Worm (Caenorhabditis elegans): Measurements from ENCODE around the gene inx-11.

inx-11 gene

DNA sequence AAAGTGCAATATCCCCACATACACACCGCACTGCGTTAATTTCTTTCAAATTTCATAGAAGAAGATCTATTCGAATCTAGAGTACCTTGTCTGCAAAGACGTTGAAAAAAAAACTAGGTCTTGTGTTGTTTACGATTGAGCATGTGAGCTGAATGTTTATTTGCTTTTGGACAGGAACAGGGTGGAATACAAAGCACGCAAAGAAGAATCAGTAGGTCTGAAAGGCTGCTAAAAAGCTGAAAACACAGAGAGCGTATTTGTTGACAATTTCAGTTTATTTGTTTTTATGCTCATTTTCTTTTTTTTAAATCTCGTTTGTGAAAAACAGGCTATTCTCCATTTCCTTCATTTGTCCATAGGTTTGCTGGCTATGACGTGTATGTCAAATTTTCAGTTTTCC lies 47.9 kb downstream of the inx-11 start:
- TF ChIP-seq alr-1 (tag; optimal IDR thresholded peaks at IDR 0.05; ENCODE audit: borderline replicate concordance) (no peak), nhr-19 (GFP tag; conservative IDR thresholded peaks at IDR 0.05) (no peak), sptf-1 (tag; optimal IDR thresholded peaks at IDR 0.05) (no peak), fkh-10 (GFP tag; optimal IDR thresholded peaks at IDR 0.05) (no peak), skn-1 (tag; optimal IDR thresholded peaks at IDR 0.05) (no peak), fos-1 (tag; optimal IDR thresholded peaks at IDR 0.05) (no peak), swsn-7 (tag; optimal IDR thresholded peaks at IDR 0.05) (no peak), nhr-90 (tag; optimal IDR thresholded peaks at IDR 0.05; ENCODE audit: poor library complexity) (no peak), ceh-88 (GFP tag; IDR thresholded peaks at IDR 0.05) (no peak), unc-86 (tag; optimal IDR thresholded peaks at IDR 0.05) (no peak), aly-2 (tag; optimal IDR thresholded peaks at IDR 0.05) (no peak), unc-62 (GFP tag; optimal IDR thresholded peaks at IDR 0.05) (no peak), fkh-8 (tag; optimal IDR thresholded peaks at IDR 0.05) (no peak), ceh-82 (tag; optimal IDR thresholded peaks at IDR 0.05) (no peak)

DNA sequence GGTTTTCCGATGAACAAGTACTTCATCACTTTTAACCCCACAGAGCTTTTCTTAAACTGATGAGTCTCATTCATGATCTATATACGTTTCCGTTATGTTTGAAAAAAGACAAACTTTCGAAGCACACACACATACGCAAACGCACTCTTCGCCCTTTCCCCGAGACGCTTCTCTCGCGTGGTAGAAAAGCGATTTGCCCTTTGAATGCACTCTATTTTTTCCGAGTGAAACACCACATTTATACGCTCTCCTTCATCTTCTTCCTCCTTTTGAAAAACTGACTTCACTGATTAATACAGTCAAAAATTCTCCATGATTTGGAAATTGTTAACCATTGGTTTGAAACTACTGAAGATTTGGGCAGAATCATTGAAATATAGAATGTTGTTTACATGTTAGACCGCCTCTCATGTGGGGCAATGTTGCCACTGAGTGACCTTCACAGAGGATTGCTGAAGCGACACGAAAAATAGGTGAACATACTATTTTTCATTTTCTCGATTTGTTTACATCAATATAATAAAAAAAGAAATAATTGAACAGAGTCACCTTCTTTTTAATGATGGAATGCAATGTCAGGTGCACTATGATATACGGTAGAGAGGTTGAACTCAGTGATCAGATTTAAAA lies 49.5 kb downstream of the inx-11 start:
- TF ChIP-seq nhr-90 (tag; optimal IDR thresholded peaks at IDR 0.05; ENCODE audit: poor library complexity) (no peak), elt-3 (tag; optimal IDR thresholded peaks at IDR 0.05) (peak in 1 of 6 experiments; percentile 26), efl-3 (GFP tag; optimal IDR thresholded peaks at IDR 0.05) (no peak), mab-9 (GFP tag; IDR thresholded peaks at IDR 0.05) (no peak), blmp-1 (tag; optimal IDR thresholded peaks at IDR 0.05) (peak; percentile 54), nhr-85 (tag) (peak; percentile 78), snu-23 (GFP tag; optimal IDR thresholded peaks at IDR 0.05) (peak; percentile 21), nhr-71 (tag; optimal IDR thresholded peaks at IDR 0.05) (peak; percentile 3), unc-30 (tag; optimal IDR thresholded peaks at IDR 0.05) (no peak), C16A3.4 (tag; optimal IDR thresholded peaks at IDR 0.05) (no peak), nhr-20 (tag; optimal IDR thresholded peaks at IDR 0.05) (peak; percentile 47), lin-14 (GFP tag; optimal IDR thresholded peaks at IDR 0.05) (peak; percentile 59), unc-98 (GFP tag; IDR thresholded peaks at IDR 0.05) (no peak), mep-1 (tag; optimal IDR thresholded peaks at IDR 0.05) (peak; percentile 27), unc-62 (GFP tag; optimal IDR thresholded peaks at IDR 0.05) (no peak)

DNA sequence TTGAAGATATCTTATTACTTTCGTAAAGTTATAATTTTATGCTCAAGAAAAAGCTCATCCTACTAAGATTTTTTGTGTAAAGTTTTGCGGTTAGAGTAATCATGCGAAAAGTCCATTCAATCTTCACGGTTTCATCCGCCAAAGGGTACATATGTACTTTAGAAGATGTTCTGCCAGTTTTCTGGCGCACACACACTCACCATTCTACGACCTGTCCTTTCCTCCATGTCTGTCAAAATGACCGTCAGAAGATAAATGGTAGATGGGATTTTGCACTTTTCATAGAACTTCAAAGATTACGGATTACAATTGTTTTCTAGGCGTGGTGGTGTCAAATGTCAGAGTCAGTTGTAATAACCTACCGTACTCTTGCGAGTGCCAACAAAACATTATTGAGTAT lies 50.5 kb downstream of the inx-11 start:
- no peak for TF ChIP-seq elt-2 (tag; optimal IDR thresholded peaks at IDR 0.05)

DNA sequence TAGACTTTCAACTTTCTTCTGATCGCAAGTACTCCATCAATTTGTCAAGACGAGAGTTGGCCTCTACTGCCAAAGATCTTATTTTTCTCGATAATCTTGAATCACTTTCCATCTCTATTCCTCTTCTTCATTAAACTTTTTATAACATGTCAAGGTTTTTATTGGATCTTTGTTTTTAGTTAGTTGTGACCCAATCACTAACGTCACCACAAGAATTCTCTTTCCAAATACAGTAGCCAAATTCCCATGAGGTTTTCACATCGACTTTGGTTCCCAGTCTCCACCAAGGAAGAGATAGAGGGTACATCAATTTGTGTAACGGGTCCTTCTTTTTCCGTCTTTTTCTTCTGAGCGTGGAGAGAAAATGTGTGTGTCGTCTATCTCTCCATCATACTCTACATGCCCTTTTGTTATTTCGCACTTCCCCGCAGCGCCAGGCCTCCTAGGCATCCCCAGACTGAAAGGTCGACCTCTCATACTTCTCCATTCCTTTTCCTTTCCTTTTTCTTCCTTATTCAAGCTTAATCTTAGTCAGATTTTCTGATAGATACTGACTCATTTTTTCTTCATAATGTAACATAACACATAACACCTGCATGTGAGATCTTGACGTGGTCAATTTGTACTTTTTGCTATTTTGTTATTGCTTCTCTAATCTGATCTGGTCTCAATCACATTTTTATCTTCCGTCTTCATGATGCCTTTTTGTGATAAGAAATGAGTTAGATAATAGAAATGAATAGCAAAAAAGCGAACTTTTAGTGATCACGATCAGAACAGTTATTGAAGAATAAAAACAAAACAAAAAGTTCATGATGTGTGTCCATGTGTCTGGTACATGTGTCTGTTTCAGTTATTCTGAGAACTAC lies 52.2 kb downstream of the inx-11 start:
- TF ChIP-seq lin-14 (GFP tag; optimal IDR thresholded peaks at IDR 0.05): peak; percentile 67
- peak in 1 of 2 experiments; percentile 9 for TF ChIP-seq lin-35 (GFP tag; optimal IDR thresholded peaks at IDR 0.05)
- no peak for TF ChIP-seq hlh-17 (GFP tag; optimal IDR thresholded peaks at IDR 0.05; ENCODE audit: borderline replicate concordance)
- peak; percentile 45 for TF ChIP-seq mep-1 (tag; optimal IDR thresholded peaks at IDR 0.05)
- TF ChIP-seq lsy-2 (tag; optimal IDR thresholded peaks at IDR 0.05): peak in 1 of 2 experiments; percentile 26
- no peak for TF ChIP-seq nhr-77 (tag; optimal IDR thresholded peaks at IDR 0.05)
- TF ChIP-seq ceh-82 (tag; optimal IDR thresholded peaks at IDR 0.05): peak in 1 of 3 experiments; percentile 19
- TF ChIP-seq efl-1 (optimal IDR thresholded peaks at IDR 0.05): no peak
- peak in 1 of 2 experiments; percentile 6 for TF ChIP-seq efl-1 (GFP tag; optimal IDR thresholded peaks at IDR 0.05 in 1 of 2)
- peak; percentile 9 for TF ChIP-seq rnt-1 (tag; optimal IDR thresholded peaks at IDR 0.05)
- TF ChIP-seq F16B12.6 (tag; optimal IDR thresholded peaks at IDR 0.05): no peak
- peak; percentile 9 for TF ChIP-seq dsc-1 (tag; optimal IDR thresholded peaks at IDR 0.05)
- peak; percentile 74 for TF ChIP-seq nhr-85 (tag)

Measured in whole organism, L1 larva.